Fruit fly (Drosophila melanogaster): Measurements from ENCODE around the gene CG5004.
A peak's percentile ranks its signal among the peaks of the same experiment; 100 is the strongest.

- TF ChIP-seq Ravus (GFP tag; IDR thresholded peaks at IDR 0.05) (no peak), tio (GFP tag; optimal IDR thresholded peaks at IDR 0.05) (peak; percentile 16), Max (GFP tag; optimal IDR thresholded peaks at IDR 0.05) (no peak), CG15514 (GFP tag; optimal IDR thresholded peaks at IDR 0.05) (peak; percentile 5), Adf1 (GFP tag; IDR thresholded peaks at IDR 0.05) (no peak), CG31441 (GFP tag; IDR thresholded peaks at IDR 0.05) (peak; percentile 36; the same call in 1 of the 2 replicates), CG12391 (tag; optimal IDR thresholded peaks at IDR 0.05) (peak; percentile 40)
These were observed 14.2 kb downstream of the CG5004 start for dm6 chrX:17121600-17121999.

Data from whole organism, embryonic.